Fruit fly (Drosophila melanogaster) whole organism: ENCODE measurements around the gene Polr3I.

Source experiments
- CG8478 ChIP-seq: fragments of >200 bp; optimal IDR thresholded peaks from 2 replicates; lab custom pipeline; 2018; ENCODE audit warnings: inconsistent platforms
- Dll ChIP-seq: fragments of >200 bp; optimal IDR thresholded peaks from 2 replicates; lab custom pipeline; 2017
- EcR ChIP-seq, 2 experiments: fragments of >200 bp; optimal IDR thresholded peaks; 2 replicates each; lab custom pipeline; 2017; ENCODE audit warnings: missing biosample characterization in 2 of 2, missing genetic modification characterization in 2 of 2, missing genetic modification reagents in 2 of 2
- pan ChIP-seq: fragments of >200 bp; optimal IDR thresholded peaks from 2 replicates; lab custom pipeline; 2017
- psq ChIP-seq: fragments of >200 bp; optimal IDR thresholded peaks from 2 replicates; lab custom pipeline; 2017
- usp ChIP-seq: fragments of >200 bp; optimal IDR thresholded peaks from 2 replicates; lab custom pipeline; 2017; ENCODE audit warnings: missing biosample characterization, missing genetic modification characterization, mixed read lengths

Gene Polr3I

dm6 chrX:16854746-16855145 lies 29.6 kb upstream of the Polr3I start:
- TF ChIP-seq EcR (GFP tag; optimal IDR thresholded peaks at IDR 0.05; lab: Kevin White, UChicago) = no peak

- TF ChIP-seq Dll (lab: Kevin White, UChicago) = no peak
- TF ChIP-seq psq (lab: Kevin White, UChicago) = no peak
- TF ChIP-seq pan (lab: Kevin White, UChicago) = no peak
- TF ChIP-seq EcR (GFP tag; optimal IDR thresholded peaks at IDR 0.05; lab: Kevin White, UChicago) = no peak
- no peak for TF ChIP-seq usp
- TF ChIP-seq CG8478 = no peak
Measured at dm6 chrX:16859732-16860131, 24.6 kb upstream of the Polr3I start.

- TF ChIP-seq EcR (GFP tag; optimal IDR thresholded peaks at IDR 0.05; lab: Kevin White, UChicago) (no peak), psq (lab: Kevin White, UChicago) (no peak), usp (no peak)
Measured at dm6 chrX:16867622-16868021, 16.8 kb upstream of the Polr3I start.

dm6 chrX:16871808-16872207 lies 12.6 kb upstream of the Polr3I start:
- TF ChIP-seq psq (lab: Kevin White, UChicago) (no peak), Dll (lab: Kevin White, UChicago) (no peak), pan (lab: Kevin White, UChicago) (no peak), usp (no peak), CG8478 (no peak), EcR (GFP tag; optimal IDR thresholded peaks at IDR 0.05; lab: Kevin White, UChicago) (no peak)

dm6 chrX:16873053-16873452 lies 11.3 kb upstream of the Polr3I start:
- TF ChIP-seq Dll (lab: Kevin White, UChicago) = no peak

dm6 chrX:16874671-16875070 lies 9.7 kb upstream of the Polr3I start:
- TF ChIP-seq pan (lab: Kevin White, UChicago) = no peak
- no peak for TF ChIP-seq psq (lab: Kevin White, UChicago)
- TF ChIP-seq usp = no peak
- TF ChIP-seq EcR (GFP tag; optimal IDR thresholded peaks at IDR 0.05; lab: Kevin White, UChicago) = no peak
- TF ChIP-seq Dll (lab: Kevin White, UChicago) = no peak
- TF ChIP-seq CG8478 = no peak

- TF ChIP-seq psq (lab: Kevin White, UChicago) (no peak), Dll (lab: Kevin White, UChicago) (no peak), EcR (GFP tag; optimal IDR thresholded peaks at IDR 0.05; lab: Kevin White, UChicago) (no peak), CG8478 (no peak), pan (lab: Kevin White, UChicago) (no peak), usp (no peak)
Measured at dm6 chrX:16876425-16876824, 8.0 kb upstream of the Polr3I start, which contains the start of gene CG13003. Gene CG13003 (minus strand): TSS chrX:16876544.

dm6 chrX:16880013-16880412 lies 4.4 kb upstream of the Polr3I start:
- TF ChIP-seq EcR (GFP tag; optimal IDR thresholded peaks at IDR 0.05; lab: Kevin White, UChicago) (no peak), pan (lab: Kevin White, UChicago) (no peak), CG8478 (no peak), Dll (lab: Kevin White, UChicago) (no peak), psq (lab: Kevin White, UChicago) (no peak), usp (no peak)

dm6 chrX:16881015-16881414 lies 3.4 kb upstream of the Polr3I start, which contains the start of gene CG4872:
Gene CG4872 (plus strand): TSS chrX:16881347.
- no peak for TF ChIP-seq pan (lab: Kevin White, UChicago)
- no peak for TF ChIP-seq psq (lab: Kevin White, UChicago)
- no peak for TF ChIP-seq EcR (GFP tag; optimal IDR thresholded peaks at IDR 0.05; lab: Kevin White, UChicago)
- TF ChIP-seq Dll (lab: Kevin White, UChicago) = no peak
- no peak for TF ChIP-seq usp
- no peak for TF ChIP-seq CG8478

dm6 chrX:16886551-16886950 lies 2.2 kb downstream of the Polr3I start, which contains the start of the genes DENR and CG4880:
Gene DENR (minus strand): TSS chrX:16886560.
Gene CG4880 (plus strand): TSS chrX:16886818.
- TF ChIP-seq CG8478 = no peak
- TF ChIP-seq Dll (lab: Kevin White, UChicago) = no peak
- no peak for TF ChIP-seq pan (lab: Kevin White, UChicago)
- TF ChIP-seq EcR (GFP tag; optimal IDR thresholded peaks at IDR 0.05; lab: Kevin White, UChicago) = no peak
- TF ChIP-seq psq (lab: Kevin White, UChicago) = no peak
- TF ChIP-seq usp = no peak

dm6 chrX:16889510-16889909 lies 5.1 kb downstream of the Polr3I start, which contains the start of gene CG13002:
Gene CG13002 (plus strand): TSS chrX:16889810.
- TF ChIP-seq Dll (lab: Kevin White, UChicago) = no peak
- no peak for TF ChIP-seq psq (lab: Kevin White, UChicago)
- no peak for TF ChIP-seq pan (lab: Kevin White, UChicago)
- no peak for TF ChIP-seq usp
- TF ChIP-seq CG8478 = no peak
- no peak for TF ChIP-seq EcR (GFP tag; optimal IDR thresholded peaks at IDR 0.05; lab: Kevin White, UChicago)

- TF ChIP-seq CG8478 (no peak), psq (lab: Kevin White, UChicago) (no peak), usp (no peak), Dll (lab: Kevin White, UChicago) (no peak), EcR (GFP tag; optimal IDR thresholded peaks at IDR 0.05; lab: Kevin White, UChicago) (no peak), pan (lab: Kevin White, UChicago) (no peak)
Measured at dm6 chrX:16890599-16890998, 6.2 kb downstream of the Polr3I start.

- no peak for TF ChIP-seq pan (lab: Kevin White, UChicago)
- no peak for TF ChIP-seq Dll (lab: Kevin White, UChicago)
- no peak for TF ChIP-seq usp
Measured at dm6 chrX:16893034-16893433, 8.7 kb downstream of the Polr3I start.
